Worm (Caenorhabditis elegans) whole organism, dauer: ENCODE data around the gene K09E9.4.

ENCODE experiments used
- unc-62 ChIP-seq: sonication (generic microtip); optimal IDR thresholded peaks from 2 replicates; lab custom pipeline; 2017; ENCODE audit warnings: missing biosample characterization, missing genetic modification reagents, missing genetic modification characterization

K09E9.4 gene

ce11 chrX:15607498-15608019 is 22.7 kb downstream of the K09E9.4 start, which contains the start of gene nipi-3:
Gene nipi-3, plus strand, starts transcription at chrX:15607969.
- TF ChIP-seq unc-62 (GFP tag; lab: Kevin White, UChicago): no peak

- TF ChIP-seq unc-62 (GFP tag; lab: Kevin White, UChicago): no peak
These were observed 23.5 kb downstream of the K09E9.4 start, which contains the start of gene rab-14 for ce11 chrX:15606585-15607276. Gene rab-14, minus strand, starts transcription at chrX:15606635.

- TF ChIP-seq unc-62 (GFP tag; lab: Kevin White, UChicago): no peak
These were observed 26.0 kb downstream of the K09E9.4 start for ce11 chrX:15604236-15604635.

- no peak for TF ChIP-seq unc-62 (GFP tag; lab: Kevin White, UChicago)
These were observed 29.6 kb downstream of the K09E9.4 start, which contains the start of gene ent-2 for ce11 chrX:15600512-15601117. Gene ent-2, plus strand, starts transcription at chrX:15601067.

ce11 chrX:15599925-15600324 is 30.3 kb downstream of the K09E9.4 start:
- no peak for TF ChIP-seq unc-62 (GFP tag; lab: Kevin White, UChicago)

- TF ChIP-seq unc-62 (GFP tag; lab: Kevin White, UChicago): no peak
These were observed 31.4 kb downstream of the K09E9.4 start for ce11 chrX:15598661-15599384.

- TF ChIP-seq unc-62 (GFP tag; lab: Kevin White, UChicago): no peak
These were observed 33.2 kb downstream of the K09E9.4 start, which contains the start of gene K09A9.8 for ce11 chrX:15597077-15597476. Gene K09A9.8, minus strand, starts transcription at chrX:15597177.

- TF ChIP-seq unc-62 (GFP tag; lab: Kevin White, UChicago): no peak
These were observed 36.2 kb downstream of the K09E9.4 start for ce11 chrX:15594019-15594418.

ce11 chrX:15593366-15593765 is 36.9 kb downstream of the K09E9.4 start:
- TF ChIP-seq unc-62 (GFP tag; lab: Kevin White, UChicago): no peak

ce11 chrX:15591068-15591467 is 39.2 kb downstream of the K09E9.4 start, which contains the start of gene usp-33:
Gene usp-33, plus strand, starts transcription at chrX:15591368.
- no peak for TF ChIP-seq unc-62 (GFP tag; lab: Kevin White, UChicago)

- no peak for TF ChIP-seq unc-62 (GFP tag; lab: Kevin White, UChicago)
These were observed 39.8 kb downstream of the K09E9.4 start, which contains the start of gene gas-1 for ce11 chrX:15590347-15590928. Gene gas-1, minus strand, starts transcription at chrX:15590397.

- TF ChIP-seq unc-62 (GFP tag; lab: Kevin White, UChicago): no peak
These were observed 44.0 kb downstream of the K09E9.4 start for ce11 chrX:15586192-15586591.

ce11 chrX:15585144-15585543 is 45.1 kb downstream of the K09E9.4 start:
- TF ChIP-seq unc-62 (GFP tag; lab: Kevin White, UChicago): no peak
